Worm (Caenorhabditis elegans) whole organism, young adult: Measurements from ENCODE around the gene vab-23.

ENCODE experiments used
- F33H1.4 ChIP-seq: fragments of 200-800 bp; sonication (Bioruptor generic); IDR thresholded peaks from 2 replicates; pipeline ENCODE4 v1.3.6; 2022; ENCODE audit warnings: missing genetic modification reagents, missing genetic modification characterization, missing compliant biosample characterization
- Y67H2A.10 ChIP-seq: fragments of 200-800 bp; sonication (Bioruptor generic); conservative IDR thresholded peaks from 2 replicates; pipeline ENCODE4 v1.3.6; 2022; ENCODE audit warnings: missing genetic modification reagents, missing genetic modification characterization, missing compliant biosample characterization
- die-1 ChIP-seq: sonication (generic microtip); optimal IDR thresholded peaks from 2 replicates; lab custom pipeline; 2016; ENCODE audit warnings: missing genotype, mild to moderate bottlenecking, missing genetic modification characterization, missing compliant biosample characterization
- lin-40 ChIP-seq: sonication (generic microtip); optimal IDR thresholded peaks from 2 replicates; lab custom pipeline; 2016; ENCODE audit warnings: missing genetic modification characterization, mild to moderate bottlenecking, missing compliant biosample characterization, missing genotype, missing genetic modification reagents
- pbrm-1 ChIP-seq: fragments of 200-800 bp; sonication (Bioruptor generic); IDR thresholded peaks from 2 replicates; pipeline ENCODE4 v1.3.6; 2022; ENCODE audit warnings: missing genetic modification reagents, missing genetic modification characterization, missing compliant biosample characterization
- pha-4 ChIP-seq: fragments of 150-350 bp; sonication (generic microtip); optimal IDR thresholded peaks from 2 replicates; lab custom pipeline; 2014; ENCODE audit warnings: missing biosample characterization, missing genetic modification reagents, missing genetic modification characterization
- snpc-4 ChIP-seq, 5 experiments: fragments of 150-350 bp in 1 of 5; sonication (generic microtip) in 4 of 5; optimal IDR thresholded peaks; 2 replicates each; lab custom pipeline; 2014 to 2018; ENCODE audit warnings: missing genetic modification characterization in 5 of 5, missing biosample characterization in 3 of 5, antibody characterized with exemption in 2 of 5, mild to moderate bottlenecking in 2 of 5, missing compliant biosample characterization in 2 of 5, missing genotype in 2 of 5, moderate library complexity in 2 of 5, missing genetic modification reagents in 1 of 5
- ztf-26 ChIP-seq: sonication (generic microtip); optimal IDR thresholded peaks from 2 replicates; lab custom pipeline; 2017; ENCODE audit warnings: missing genetic modification characterization, missing compliant biosample characterization

vab-23 gene

DNA sequence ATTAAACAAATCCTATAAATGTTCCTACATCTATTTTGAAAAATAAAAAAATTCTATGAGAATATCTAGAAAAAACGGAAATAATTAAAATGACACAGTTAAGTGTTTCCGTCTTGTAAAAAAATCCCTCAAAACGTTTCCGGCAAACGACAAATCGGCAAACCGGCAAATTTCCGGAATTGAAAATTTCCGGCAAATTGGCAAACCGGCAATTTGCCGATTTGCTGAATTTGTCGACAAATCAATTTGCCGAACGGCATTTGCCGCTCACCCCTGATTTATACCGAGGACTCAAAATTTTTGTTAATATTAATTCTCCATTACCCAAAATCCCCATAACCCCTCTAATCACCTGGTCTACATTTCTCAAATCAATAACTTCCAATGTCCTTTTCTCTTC, 47.9 kb downstream of the vab-23 start (continued):
- TF ChIP-seq snpc-4 (GFP tag; optimal IDR thresholded peaks at IDR 0.05; lab: Kevin White, UChicago) (no peak), snpc-4 (tag; optimal IDR thresholded peaks at IDR 0.05; lab: Kevin White, UChicago) (no peak), ztf-26 (tag; lab: Kevin White, UChicago) (no peak)

- TF ChIP-seq die-1 (tag; lab: Kevin White, UChicago): no peak
- TF ChIP-seq pha-4 (tag; lab: Kevin White, UChicago): no peak
- peak; percentile 16 for TF ChIP-seq lin-40 (tag; lab: Kevin White, UChicago)
Observed at ce11 chrII:11852191-11852901, 48.7 kb downstream of the vab-23 start.

- no peak for TF ChIP-seq F33H1.4 (GFP tag; lab: Robert Waterston, UW)
- TF ChIP-seq Y67H2A.10 (GFP tag; lab: Robert Waterston, UW): no peak
- TF ChIP-seq pbrm-1 (GFP tag; lab: Robert Waterston, UW): no peak
- TF ChIP-seq, all 124 proteins: peak for 0
Observed at ce11 chrII:11849572-11849971, 51.4 kb downstream of the vab-23 start.
